Worm (Caenorhabditis elegans) whole organism, midembryonic: ENCODE results near the gene ZK863.1.

Experiments used
- T22C8.4 ChIP-seq: fragments of 200-800 bp; sonication (Bioruptor generic); IDR thresholded peaks from 2 replicates; pipeline ENCODE4 v1.3.6; 2022; ENCODE audit warnings: missing genetic modification characterization, missing compliant biosample characterization
- cog-1 ChIP-seq: sonication (generic microtip); optimal IDR thresholded peaks from 2 replicates; lab custom pipeline; 2016; ENCODE audit warnings: missing genetic modification characterization, missing compliant biosample characterization
- flt-1 ChIP-seq: fragments of 200-800 bp; sonication (Bioruptor generic); IDR thresholded peaks from 2 replicates; pipeline ENCODE4 v1.3.6; 2022; ENCODE audit warnings: missing genetic modification characterization, missing compliant biosample characterization
- klf-2 ChIP-seq: fragments of 200-800 bp; sonication (Bioruptor generic); conservative IDR thresholded peaks from 2 replicates; pipeline ENCODE4 v1.3.6; 2022; ENCODE audit warnings: missing genetic modification reagents, missing genetic modification characterization, missing compliant biosample characterization
- med-1 ChIP-seq: sonication (generic microtip); optimal IDR thresholded peaks from 2 replicates; lab custom pipeline; 2017; ENCODE audit warnings: missing genetic modification characterization, mild to moderate bottlenecking, missing compliant biosample characterization, antibody characterized with exemption, missing genetic modification reagents; ENCODE audit not compliant: insufficient read depth
- ref-1 ChIP-seq: fragments of 200-800 bp; sonication (Bioruptor generic); conservative IDR thresholded peaks from 2 replicates; pipeline ENCODE4 v1.3.6; 2022; ENCODE audit warnings: missing genetic modification reagents, missing genetic modification characterization, missing compliant biosample characterization
- tab-1 ChIP-seq: fragments of 200-800 bp; sonication (Bioruptor generic); IDR thresholded peaks from 2 replicates; pipeline ENCODE4 v1.3.6; 2022; ENCODE audit warnings: missing genetic modification characterization, missing compliant biosample characterization
- ztf-23 ChIP-seq: fragments of 200-800 bp; sonication (Bioruptor generic); IDR thresholded peaks from 2 replicates; pipeline ENCODE4 v1.3.6; 2022; ENCODE audit warnings: missing genetic modification reagents, missing genetic modification characterization, missing compliant biosample characterization
- ztf-29 ChIP-seq: fragments of 200-800 bp; sonication (Bioruptor generic); IDR thresholded peaks from 2 replicates; pipeline ENCODE4 v1.3.6; 2022; ENCODE audit warnings: missing genetic modification reagents, missing genetic modification characterization, missing compliant biosample characterization

ZK863.1 gene

DNA sequence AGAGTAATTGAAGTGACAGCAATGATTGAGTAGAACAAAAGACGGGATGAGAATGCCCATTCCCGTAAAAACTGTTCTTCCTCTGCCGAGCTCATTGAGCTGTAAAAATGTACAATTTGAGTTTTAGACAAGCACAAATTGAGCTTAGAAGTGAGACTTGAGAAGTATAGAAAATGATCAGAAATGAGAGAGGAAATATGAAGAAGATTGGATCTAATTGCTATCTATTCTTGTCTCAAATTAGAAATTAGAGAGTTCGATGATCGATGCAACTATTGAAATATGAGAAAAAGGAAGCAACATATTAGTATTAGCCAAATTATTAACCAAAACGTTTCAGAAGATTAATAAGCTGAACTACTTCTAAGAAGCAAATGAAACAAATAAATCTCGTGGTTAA, at the start of gene ZK863.1:
TSS of gene ZK863.1 (minus strand) at position 101 of the 400 bp plus-strand sequence.
- no peak for TF ChIP-seq med-1
- no peak for TF ChIP-seq ztf-29 (GFP tag; lab: Robert Waterston, UW)
- no peak for TF ChIP-seq tab-1 (GFP tag; lab: Robert Waterston, UW)
- no peak for TF ChIP-seq ref-1 (GFP tag; lab: Robert Waterston, UW)
- no peak for TF ChIP-seq ztf-23 (GFP tag; lab: Robert Waterston, UW)
- TF ChIP-seq flt-1 (GFP tag; lab: Robert Waterston, UW) = no peak
- no peak for TF ChIP-seq T22C8.4 (GFP tag; lab: Robert Waterston, UW)

DNA sequence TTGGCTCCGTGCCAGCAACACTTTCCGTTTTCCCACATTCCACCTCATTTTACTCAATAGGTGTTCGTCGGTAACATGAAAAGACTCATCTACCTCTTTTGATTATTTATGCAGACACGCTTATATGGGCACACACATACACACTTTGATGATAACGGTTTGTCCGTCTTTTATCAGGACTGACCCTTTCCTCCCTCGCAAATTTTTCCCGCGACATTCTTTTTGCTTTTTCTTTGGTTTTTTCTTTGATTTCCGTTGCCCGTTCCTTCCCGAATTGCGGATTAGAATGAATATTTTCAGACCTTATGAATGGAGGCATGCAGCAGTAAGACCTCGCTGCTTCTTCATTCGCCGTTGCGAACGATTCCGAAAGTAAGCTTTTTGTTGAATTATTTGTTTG, 43.0 kb upstream of the ZK863.1 start, which contains the start of gene vab-8:
TSS of gene vab-8 (plus strand) at position 301 of the 400 bp plus-strand sequence.
- TF ChIP-seq T22C8.4 (GFP tag; lab: Robert Waterston, UW) (no peak), ztf-23 (GFP tag; lab: Robert Waterston, UW) (no peak), cog-1 (tag; lab: Kevin White, UChicago) (no peak), ztf-29 (GFP tag; lab: Robert Waterston, UW) (no peak), flt-1 (GFP tag; lab: Robert Waterston, UW) (no peak), tab-1 (GFP tag; lab: Robert Waterston, UW) (no peak), klf-2 (GFP tag; lab: Robert Waterston, UW) (no peak), med-1 (no peak), ref-1 (GFP tag; lab: Robert Waterston, UW) (no peak)

DNA sequence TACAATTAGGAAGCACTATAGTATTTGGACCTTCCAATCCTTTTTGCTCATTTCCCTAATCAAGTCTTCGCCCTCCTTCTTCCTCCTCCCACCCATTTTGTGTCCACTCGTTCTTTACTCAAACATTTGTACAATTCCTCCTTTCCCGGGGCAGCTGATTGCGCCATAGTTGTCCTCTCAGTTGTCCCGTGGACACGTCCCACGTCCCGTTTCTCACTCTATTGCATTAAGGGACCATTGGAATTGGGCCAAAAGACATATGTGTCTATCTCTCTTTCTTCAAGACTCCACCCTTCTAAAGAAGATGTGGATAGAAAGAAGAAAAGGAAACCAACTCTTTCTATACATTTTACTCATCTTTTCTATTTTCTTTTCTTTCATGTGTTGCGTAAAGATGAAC, 41.1 kb upstream of the ZK863.1 start:
- TF ChIP-seq klf-2 (GFP tag; lab: Robert Waterston, UW) = no peak
- TF ChIP-seq ref-1 (GFP tag; lab: Robert Waterston, UW) = no peak
- TF ChIP-seq ztf-23 (GFP tag; lab: Robert Waterston, UW) = no peak
- TF ChIP-seq cog-1 (tag; lab: Kevin White, UChicago) = no peak
- no peak for TF ChIP-seq tab-1 (GFP tag; lab: Robert Waterston, UW)
- no peak for TF ChIP-seq med-1
- TF ChIP-seq T22C8.4 (GFP tag; lab: Robert Waterston, UW) = no peak
- TF ChIP-seq ztf-29 (GFP tag; lab: Robert Waterston, UW) = no peak
- TF ChIP-seq flt-1 (GFP tag; lab: Robert Waterston, UW) = no peak

DNA sequence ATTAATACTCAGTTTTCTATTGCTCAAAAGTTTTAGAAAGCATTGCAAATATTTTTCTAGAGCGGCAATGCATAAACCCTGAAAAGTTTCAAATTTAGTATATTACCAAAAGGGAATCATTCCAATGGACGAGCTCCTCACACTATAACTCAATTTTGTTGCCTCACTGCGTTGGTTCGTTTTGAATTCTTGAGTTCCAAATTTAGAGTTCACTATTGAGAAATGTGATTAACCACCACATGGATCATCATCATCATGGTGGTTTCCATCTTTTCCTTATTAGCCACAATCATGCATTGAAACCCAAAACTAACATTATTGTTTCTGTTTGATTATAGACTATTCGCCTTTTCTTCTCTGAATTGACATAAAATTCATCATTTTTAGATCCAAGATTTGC, 39.9 kb upstream of the ZK863.1 start:
- TF ChIP-seq T22C8.4 (GFP tag; lab: Robert Waterston, UW) (no peak), med-1 (no peak), ztf-23 (GFP tag; lab: Robert Waterston, UW) (no peak), ztf-29 (GFP tag; lab: Robert Waterston, UW) (no peak), tab-1 (GFP tag; lab: Robert Waterston, UW) (no peak), klf-2 (GFP tag; lab: Robert Waterston, UW) (no peak), cog-1 (tag; lab: Kevin White, UChicago) (no peak), flt-1 (GFP tag; lab: Robert Waterston, UW) (no peak)

DNA sequence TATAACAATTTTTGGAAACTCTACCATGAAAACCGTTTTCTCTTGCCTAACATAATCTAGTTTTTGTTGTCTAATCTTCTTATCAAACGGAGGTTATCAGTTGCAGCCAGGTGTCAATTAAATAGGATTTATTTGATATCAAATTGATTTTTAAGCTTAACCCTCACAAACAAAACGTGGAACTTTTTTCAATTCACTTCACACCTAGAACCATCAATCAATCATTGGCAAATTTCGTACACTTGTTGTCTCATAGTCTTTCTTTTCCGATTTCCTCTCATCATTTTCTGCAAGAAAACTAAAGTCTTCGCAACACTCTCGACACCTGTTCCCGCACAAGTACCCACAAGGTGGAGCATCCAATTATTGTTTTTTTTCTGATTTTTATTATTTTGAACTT, 38.7 kb upstream of the ZK863.1 start:
- no peak for TF ChIP-seq med-1
- no peak for TF ChIP-seq ztf-29 (GFP tag; lab: Robert Waterston, UW)
- no peak for TF ChIP-seq klf-2 (GFP tag; lab: Robert Waterston, UW)
- TF ChIP-seq ztf-23 (GFP tag; lab: Robert Waterston, UW) = no peak
- no peak for TF ChIP-seq T22C8.4 (GFP tag; lab: Robert Waterston, UW)
- TF ChIP-seq tab-1 (GFP tag; lab: Robert Waterston, UW) = no peak
- TF ChIP-seq ref-1 (GFP tag; lab: Robert Waterston, UW) = no peak
- no peak for TF ChIP-seq cog-1 (tag; lab: Kevin White, UChicago)
- TF ChIP-seq flt-1 (GFP tag; lab: Robert Waterston, UW) = no peak

DNA sequence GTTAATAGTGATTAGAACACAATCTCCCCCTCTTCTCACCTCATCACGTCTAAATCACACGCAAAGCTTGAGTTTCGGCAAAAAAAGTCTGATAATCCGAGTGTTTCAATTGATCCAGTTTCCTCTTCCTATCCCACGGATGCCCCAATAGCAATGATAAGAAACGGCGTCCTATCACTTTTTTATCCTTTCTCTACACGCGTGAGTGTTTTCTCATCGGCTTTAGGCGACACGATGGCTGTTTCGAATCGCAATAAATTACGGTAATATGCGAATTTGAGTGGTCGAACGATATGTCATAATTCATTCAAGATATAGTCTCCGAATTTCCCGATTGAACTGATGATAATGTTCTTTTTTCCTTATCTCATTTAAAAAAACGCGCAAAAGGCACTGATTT, 29.5 kb upstream of the ZK863.1 start:
- TF ChIP-seq klf-2 (GFP tag; lab: Robert Waterston, UW) = no peak
- TF ChIP-seq tab-1 (GFP tag; lab: Robert Waterston, UW) = no peak
- TF ChIP-seq ztf-29 (GFP tag; lab: Robert Waterston, UW) = no peak
- TF ChIP-seq flt-1 (GFP tag; lab: Robert Waterston, UW) = no peak
- TF ChIP-seq ref-1 (GFP tag; lab: Robert Waterston, UW) = no peak
- TF ChIP-seq ztf-23 (GFP tag; lab: Robert Waterston, UW) = no peak
- TF ChIP-seq med-1 = no peak
- TF ChIP-seq T22C8.4 (GFP tag; lab: Robert Waterston, UW) = no peak
- TF ChIP-seq cog-1 (tag; lab: Kevin White, UChicago) = no peak

DNA sequence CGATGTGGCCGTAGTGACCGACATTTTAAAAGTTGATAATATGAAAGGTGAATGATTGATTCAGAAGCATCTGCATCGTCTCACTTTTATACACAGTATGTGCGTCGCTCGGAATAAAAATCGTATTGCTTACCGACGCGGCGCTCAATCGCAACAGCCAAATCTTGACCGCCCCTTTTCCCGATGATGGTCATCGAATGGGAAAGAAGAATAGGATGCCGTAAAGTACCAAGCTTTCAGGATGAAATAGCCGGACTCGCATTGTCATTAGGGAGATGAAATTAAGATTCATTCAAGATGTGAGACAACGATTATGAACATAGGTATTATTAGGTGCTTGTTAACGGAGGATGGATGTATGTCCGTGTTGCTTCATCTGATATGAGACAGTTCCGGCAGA, 28.5 kb upstream of the ZK863.1 start, which contains the start of gene lon-3:
TSS of gene lon-3 (minus strand) at position 101 of the 400 bp plus-strand sequence.
- TF ChIP-seq T22C8.4 (GFP tag; lab: Robert Waterston, UW) (no peak), klf-2 (GFP tag; lab: Robert Waterston, UW) (no peak), tab-1 (GFP tag; lab: Robert Waterston, UW) (no peak), flt-1 (GFP tag; lab: Robert Waterston, UW) (no peak), cog-1 (tag; lab: Kevin White, UChicago) (no peak), ztf-29 (GFP tag; lab: Robert Waterston, UW) (no peak), ref-1 (GFP tag; lab: Robert Waterston, UW) (no peak), med-1 (no peak), ztf-23 (GFP tag; lab: Robert Waterston, UW) (no peak)

DNA sequence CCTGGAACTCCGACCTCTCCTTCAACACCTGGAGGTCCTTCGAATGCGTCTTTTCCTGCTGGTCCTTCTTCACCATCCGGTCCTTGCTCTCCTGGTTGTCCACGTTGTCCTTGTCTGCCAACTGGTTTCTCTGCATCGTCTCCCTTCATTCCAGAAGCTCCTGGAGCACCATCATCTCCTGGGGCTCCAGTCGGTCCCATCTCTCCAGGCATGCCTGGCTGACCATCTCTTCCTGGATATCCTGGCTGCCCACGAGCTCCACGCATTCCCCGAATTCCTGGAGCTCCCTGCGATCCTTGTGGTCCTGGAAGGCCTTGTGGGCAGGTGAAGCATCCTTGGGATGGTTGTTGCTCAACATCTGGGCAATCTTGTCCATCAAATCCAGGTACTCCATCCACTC, 27.7 kb upstream of the ZK863.1 start:
- TF ChIP-seq cog-1 (tag; lab: Kevin White, UChicago) (no peak), klf-2 (GFP tag; lab: Robert Waterston, UW) (no peak), ref-1 (GFP tag; lab: Robert Waterston, UW) (no peak), ztf-23 (GFP tag; lab: Robert Waterston, UW) (no peak), flt-1 (GFP tag; lab: Robert Waterston, UW) (no peak), med-1 (no peak), tab-1 (GFP tag; lab: Robert Waterston, UW) (no peak), ztf-29 (GFP tag; lab: Robert Waterston, UW) (no peak), T22C8.4 (GFP tag; lab: Robert Waterston, UW) (no peak)

DNA sequence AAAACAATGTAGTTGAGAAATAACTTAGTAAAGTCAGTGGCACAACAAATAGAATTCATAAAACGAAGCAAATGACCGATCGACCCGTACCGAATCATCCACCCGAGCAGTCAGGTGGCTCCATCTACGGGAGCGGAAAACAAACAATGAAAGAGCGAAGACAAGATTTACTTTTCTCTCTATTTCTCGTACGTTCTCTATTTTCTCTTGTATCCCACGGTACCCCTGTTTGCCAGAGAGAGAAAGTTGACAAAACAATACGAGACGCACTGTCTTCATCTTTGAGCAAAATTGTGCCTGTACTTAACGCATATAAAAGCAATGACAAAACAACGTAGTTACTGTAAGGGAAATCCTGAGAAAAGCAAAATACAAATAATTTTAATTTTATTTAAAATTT, 26.6 kb upstream of the ZK863.1 start:
- TF ChIP-seq ztf-23 (GFP tag; lab: Robert Waterston, UW) (no peak), ztf-29 (GFP tag; lab: Robert Waterston, UW) (no peak), klf-2 (GFP tag; lab: Robert Waterston, UW) (no peak), T22C8.4 (GFP tag; lab: Robert Waterston, UW) (no peak), flt-1 (GFP tag; lab: Robert Waterston, UW) (no peak), ref-1 (GFP tag; lab: Robert Waterston, UW) (no peak), cog-1 (tag; lab: Kevin White, UChicago) (no peak), med-1 (no peak), tab-1 (GFP tag; lab: Robert Waterston, UW) (no peak)
